Fruit fly (Drosophila melanogaster): Measurements from ENCODE around the gene CG46439.
A peak's percentile ranks its signal among the peaks of the same experiment; 100 is the strongest.

The CG46439 gene

DNA sequence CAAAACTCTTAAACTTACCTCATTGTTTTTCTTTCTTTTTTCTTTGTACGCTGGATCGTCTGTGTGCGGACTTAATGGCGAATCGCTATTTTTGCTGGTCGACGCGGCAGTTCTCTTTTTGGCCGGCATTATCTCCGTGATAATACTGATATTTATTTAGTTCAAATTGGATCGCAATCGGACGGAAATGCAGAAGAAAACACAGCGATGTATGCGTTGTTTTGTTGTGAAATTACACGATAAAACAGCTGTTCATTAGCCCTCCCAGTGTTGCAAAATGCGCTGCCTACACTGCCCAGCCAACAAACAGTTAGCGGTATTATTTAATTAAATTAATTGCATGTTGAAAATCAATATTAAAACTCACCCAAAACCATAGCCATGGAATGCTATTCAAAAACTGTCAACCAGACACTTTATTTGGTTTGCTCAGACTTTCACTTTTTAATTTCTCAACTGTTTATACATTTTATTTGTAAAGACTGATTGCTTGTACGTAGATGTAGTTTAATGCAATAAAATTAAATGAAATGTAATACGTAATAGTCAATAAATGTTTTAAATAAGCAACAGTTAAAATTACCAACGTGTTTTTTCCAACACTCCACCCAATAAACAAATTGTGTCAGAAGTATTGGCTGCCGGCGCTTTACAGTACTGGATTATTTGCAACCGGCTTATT, 2.1 kb upstream of the CG46439 start, which contains the start of the genes Irbp18 and APP-BP1:
Irbp18 (minus strand) TSS at position 205 of the 682 bp plus-strand sequence.
APP-BP1 (plus strand) TSS at position 431 of the 682 bp plus-strand sequence.
- no peak for TF ChIP-seq dl (GFP tag; optimal IDR thresholded peaks at IDR 0.05; ENCODE audit: insufficient read depth in 1 of 2, partially characterized antibody in 2 of 2)
- no peak for TF ChIP-seq usp (GFP tag; optimal IDR thresholded peaks at IDR 0.05)
- peak; percentile 93 for TF ChIP-seq Sp1 (GFP tag; optimal IDR thresholded peaks at IDR 0.05)
- peak; percentile 95 for TF ChIP-seq br (GFP tag; optimal IDR thresholded peaks at IDR 0.05)
- TF ChIP-seq OdsH (GFP tag; optimal IDR thresholded peaks at IDR 0.05) = peak; percentile 94
- TF ChIP-seq Myc (optimal IDR thresholded peaks at IDR 0.05) = peak; percentile 47
- TF ChIP-seq Dif (GFP tag; optimal IDR thresholded peaks at IDR 0.05; ENCODE audit: partially characterized antibody) = no peak
- TF ChIP-seq Jra (GFP tag; optimal IDR thresholded peaks at IDR 0.05) = peak; percentile 93
- TF ChIP-seq CG9705 (GFP tag; optimal IDR thresholded peaks at IDR 0.05) = peak; percentile 85
- TF ChIP-seq fru (GFP tag; optimal IDR thresholded peaks at IDR 0.05) = peak; percentile 96
- TF ChIP-seq CG32264 (GFP tag; optimal IDR thresholded peaks at IDR 0.05) = peak; percentile 88
- peak; percentile 86 for TF ChIP-seq dmrt93B (GFP tag; optimal IDR thresholded peaks at IDR 0.05)
- peak; percentile 92 for TF ChIP-seq Hnf4 (GFP tag; optimal IDR thresholded peaks at IDR 0.05)
- peak; percentile 79 to 96 for TF ChIP-seq foxo (GFP tag; optimal IDR thresholded peaks at IDR 0.05)
- peak; percentile 88 for TF ChIP-seq brk (GFP tag; optimal IDR thresholded peaks at IDR 0.05)
- no peak for TF ChIP-seq CrebA (GFP tag; optimal IDR thresholded peaks at IDR 0.05; ENCODE audit: borderline replicate concordance)
- TF ChIP-seq N (GFP tag; optimal IDR thresholded peaks at IDR 0.05) = no peak
- TF ChIP-seq woc (GFP tag; optimal IDR thresholded peaks at IDR 0.05) = peak; percentile 89
- peak; percentile 80 for TF ChIP-seq dsf (GFP tag; optimal IDR thresholded peaks at IDR 0.05; ENCODE audit: borderline replicate concordance)
- peak; percentile 81 for TF ChIP-seq GATAd (GFP tag; optimal IDR thresholded peaks at IDR 0.05)
- peak; percentile 87 for TF ChIP-seq sage (GFP tag; optimal IDR thresholded peaks at IDR 0.05)
- TF ChIP-seq tai (GFP tag; optimal IDR thresholded peaks at IDR 0.05) = peak; percentile 93
- no peak for TF ChIP-seq Hr78 (GFP tag; optimal IDR thresholded peaks at IDR 0.05)
- peak; percentile 39 for TF ChIP-seq Mio (GFP tag; optimal IDR thresholded peaks at IDR 0.05)
- peak; percentile 95 for TF ChIP-seq ey (GFP tag; optimal IDR thresholded peaks at IDR 0.05)
- peak; percentile 82 for TF ChIP-seq Hr83 (GFP tag; optimal IDR thresholded peaks at IDR 0.05; ENCODE audit: poor library complexity, severe bottlenecking)
- no peak for TF ChIP-seq lola (GFP tag; optimal IDR thresholded peaks at IDR 0.05)
- TF ChIP-seq sv (GFP tag; optimal IDR thresholded peaks at IDR 0.05) = peak; percentile 97
- no peak for TF ChIP-seq Abd-B (GFP tag; optimal IDR thresholded peaks at IDR 0.05)
- no peak for TF ChIP-seq jim (GFP tag; optimal IDR thresholded peaks at IDR 0.05)
- peak; percentile 92 for TF ChIP-seq HLH106 (tag; optimal IDR thresholded peaks at IDR 0.05)
- peak; percentile 91 for TF ChIP-seq psq (GFP tag; optimal IDR thresholded peaks at IDR 0.05)
- peak; percentile 70 for TF ChIP-seq Rel (GFP tag; optimal IDR thresholded peaks at IDR 0.05)
- peak; percentile 71 for TF ChIP-seq Rel (tag; optimal IDR thresholded peaks at IDR 0.05)
- TF ChIP-seq rgr (GFP tag; optimal IDR thresholded peaks at IDR 0.05) = peak; percentile 95
- TF ChIP-seq pan (optimal IDR thresholded peaks at IDR 0.05) = no peak
- TF ChIP-seq h (GFP tag; optimal IDR thresholded peaks at IDR 0.05) = peak; percentile 96

DNA sequence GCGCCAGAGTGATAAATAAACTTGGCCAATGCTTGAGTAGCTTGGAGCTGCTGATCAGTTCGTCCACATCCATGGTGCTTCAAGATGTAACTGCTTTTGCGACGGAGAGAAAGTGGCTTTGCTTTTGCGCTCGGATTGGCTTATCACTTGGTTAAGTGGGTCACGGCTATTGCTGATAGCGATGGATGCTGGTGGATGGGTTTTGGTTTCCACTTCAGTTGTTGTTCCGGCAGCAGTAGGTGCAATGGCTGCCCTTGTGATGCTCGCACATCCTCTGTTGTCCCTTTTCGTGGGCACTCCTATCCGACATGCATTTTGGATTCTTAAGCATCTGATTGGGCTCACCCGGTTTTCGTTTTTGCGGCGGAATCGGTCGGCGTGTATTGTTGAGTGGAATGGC, 1.8 kb downstream of the CG46439 start:
- TF ChIP-seq OdsH (GFP tag; optimal IDR thresholded peaks at IDR 0.05) = no peak
- TF ChIP-seq Abd-B (GFP tag; optimal IDR thresholded peaks at IDR 0.05) = no peak
- no peak for TF ChIP-seq Mio (GFP tag; optimal IDR thresholded peaks at IDR 0.05)
- TF ChIP-seq h (GFP tag; optimal IDR thresholded peaks at IDR 0.05) = no peak

dm6 chr3L:11093046-11093520, 3.0 kb downstream of the CG46439 start, which contains the start of gene JIL-1:
TSS of gene JIL-1 (minus strand) at chr3L:11093193.
- TF ChIP-seq Hr78 (GFP tag; optimal IDR thresholded peaks at IDR 0.05) (no peak), Hnf4 (GFP tag; optimal IDR thresholded peaks at IDR 0.05) (peak; percentile 83), HLH106 (tag; optimal IDR thresholded peaks at IDR 0.05) (peak; percentile 68), dl (GFP tag; optimal IDR thresholded peaks at IDR 0.05; ENCODE audit: insufficient read depth in 1 of 2, partially characterized antibody in 2 of 2) (no peak), ey (GFP tag; optimal IDR thresholded peaks at IDR 0.05) (peak; percentile 51), usp (GFP tag; optimal IDR thresholded peaks at IDR 0.05) (no peak), pan (optimal IDR thresholded peaks at IDR 0.05) (no peak), Myc (optimal IDR thresholded peaks at IDR 0.05) (peak; percentile 2), foxo (GFP tag; optimal IDR thresholded peaks at IDR 0.05) (peak in 1 of 2 experiments; percentile 78), Rel (GFP tag; optimal IDR thresholded peaks at IDR 0.05) (peak; percentile 36), Rel (tag; optimal IDR thresholded peaks at IDR 0.05) (peak; percentile 32), CrebA (GFP tag; optimal IDR thresholded peaks at IDR 0.05; ENCODE audit: borderline replicate concordance) (no peak), h (GFP tag; optimal IDR thresholded peaks at IDR 0.05) (peak; percentile 77), sage (GFP tag; optimal IDR thresholded peaks at IDR 0.05) (peak; percentile 65), GATAd (GFP tag; optimal IDR thresholded peaks at IDR 0.05) (peak; percentile 41), br (GFP tag; optimal IDR thresholded peaks at IDR 0.05) (peak; percentile 66), psq (GFP tag; optimal IDR thresholded peaks at IDR 0.05) (peak; percentile 75), Jra (GFP tag; optimal IDR thresholded peaks at IDR 0.05) (peak; percentile 75), OdsH (GFP tag; optimal IDR thresholded peaks at IDR 0.05) (peak; percentile 20), lola (GFP tag; optimal IDR thresholded peaks at IDR 0.05) (no peak), tai (GFP tag; optimal IDR thresholded peaks at IDR 0.05) (peak; percentile 40), rgr (GFP tag; optimal IDR thresholded peaks at IDR 0.05) (peak; percentile 74), Abd-B (GFP tag; optimal IDR thresholded peaks at IDR 0.05) (no peak), Hr83 (GFP tag; optimal IDR thresholded peaks at IDR 0.05; ENCODE audit: poor library complexity, severe bottlenecking) (peak; percentile 38), Sp1 (GFP tag; optimal IDR thresholded peaks at IDR 0.05) (peak; percentile 56), dsf (GFP tag; optimal IDR thresholded peaks at IDR 0.05; ENCODE audit: borderline replicate concordance) (peak; percentile 60), Dfd (GFP tag; optimal IDR thresholded peaks at IDR 0.05) (no peak), Dif (GFP tag; optimal IDR thresholded peaks at IDR 0.05; ENCODE audit: partially characterized antibody) (no peak), CG32264 (GFP tag; optimal IDR thresholded peaks at IDR 0.05) (no peak), CG9705 (GFP tag; optimal IDR thresholded peaks at IDR 0.05) (peak; percentile 29), brk (GFP tag; optimal IDR thresholded peaks at IDR 0.05) (peak; percentile 69), N (GFP tag; optimal IDR thresholded peaks at IDR 0.05) (no peak), Mio (GFP tag; optimal IDR thresholded peaks at IDR 0.05) (peak; percentile 0), sv (GFP tag; optimal IDR thresholded peaks at IDR 0.05) (peak; percentile 69), woc (GFP tag; optimal IDR thresholded peaks at IDR 0.05) (peak; percentile 76), dmrt93B (GFP tag; optimal IDR thresholded peaks at IDR 0.05) (no peak), fru (GFP tag; optimal IDR thresholded peaks at IDR 0.05) (peak; percentile 62)
